Worm (Caenorhabditis elegans) whole organism, late embryonic: ENCODE measurements around the gene ztf-1.

Experiments used
- K09A11.1 ChIP-seq: sonication (generic microtip); optimal IDR thresholded peaks from 2 replicates; lab custom pipeline; 2017; ENCODE audit warnings: antibody characterized with exemption, mild to moderate bottlenecking, missing genetic modification characterization, missing compliant biosample characterization; ENCODE audit not compliant: insufficient read depth
- ama-1 ChIP-seq: fragments of 150-350 bp; optimal IDR thresholded peaks from 2 replicates; lab custom pipeline; 2014
- ceh-30 ChIP-seq: fragments of 150-350 bp; optimal IDR thresholded peaks from 2 replicates; lab custom pipeline; 2014; ENCODE audit warnings: missing biosample characterization, missing genetic modification characterization
- ceh-48 ChIP-seq: sonication (generic microtip); optimal IDR thresholded peaks from 2 replicates; lab custom pipeline; 2016; ENCODE audit warnings: missing genetic modification characterization, inconsistent platforms, missing compliant biosample characterization
- hlh-13 ChIP-seq: fragments of 200-800 bp; sonication (Bioruptor generic); optimal IDR thresholded peaks from 2 replicates; lab custom pipeline; 2018; ENCODE audit warnings: mild to moderate bottlenecking, missing genetic modification characterization, missing compliant biosample characterization
- lin-11 ChIP-seq: fragments of 200-800 bp; sonication (Bioruptor generic); optimal IDR thresholded peaks from 2 replicates; lab custom pipeline; 2018; ENCODE audit warnings: mild to moderate bottlenecking, missing genetic modification characterization, missing compliant biosample characterization
- pha-4 ChIP-seq: fragments of 150-350 bp; optimal IDR thresholded peaks from 2 replicates; lab custom pipeline; 2018; ENCODE audit warnings: missing biosample characterization, missing genetic modification reagents, missing genetic modification characterization
- unc-86 ChIP-seq: sonication (generic microtip); optimal IDR thresholded peaks from 2 replicates; lab custom pipeline; 2016; ENCODE audit warnings: missing genetic modification characterization, missing compliant biosample characterization

ce11 chrIII:8765030-8765429 is 27.1 kb downstream of the ztf-1 start:
- TF ChIP-seq lin-11 (tag; lab: Kevin White, UChicago): no peak
- TF ChIP-seq pha-4 (tag; lab: Kevin White, UChicago): no peak
- TF ChIP-seq hlh-13: no peak
- TF ChIP-seq K09A11.1 (tag; lab: Kevin White, UChicago): no peak
- TF ChIP-seq ama-1 (lab: Kevin White, UChicago): no peak
- no peak for TF ChIP-seq ceh-48 (tag; lab: Kevin White, UChicago)
- TF ChIP-seq ceh-30 (tag; lab: Kevin White, UChicago): no peak
- TF ChIP-seq unc-86 (tag; lab: Kevin White, UChicago): no peak
